Fruit fly (Drosophila melanogaster): Measurements from ENCODE around the gene KLHL18.

- TF ChIP-seq Dll (GFP tag; IDR thresholded peaks at IDR 0.05; ENCODE audit: partially characterized antibody), result no peak
- TF ChIP-seq Doc2 (GFP tag; IDR thresholded peaks at IDR 0.05), result no peak
- no peak for TF ChIP-seq Sry-δ (GFP tag; optimal IDR thresholded peaks at IDR 0.05)
- no peak for TF ChIP-seq nerfin-1 (tag; optimal IDR thresholded peaks at IDR 0.05)
- no peak for TF ChIP-seq CG4730 (GFP tag; IDR thresholded peaks at IDR 0.05)
Measured at dm6 chr3R:11968030-11968753, 42.0 kb downstream of the KLHL18 start.
